Fruit fly (Drosophila melanogaster) whole organism, embryonic: Measurements from ENCODE around the gene CG15353.

Source experiments
- Antp ChIP-seq: fragments of 200-800 bp; sonication (Bioruptor generic); optimal IDR thresholded peaks from 3 replicates; lab custom pipeline; 2016; ENCODE audit warnings: missing biosample characterization, missing genetic modification characterization
- Atf-2 ChIP-seq: fragments of 200-800 bp; sonication (Bioruptor generic); optimal IDR thresholded peaks from 2 replicates; lab custom pipeline; 2016; ENCODE audit warnings: missing biosample characterization, missing genetic modification characterization
- CG10147 ChIP-seq: fragments of 200-800 bp; sonication (Bioruptor generic); optimal IDR thresholded peaks from 2 replicates; lab custom pipeline; 2019; ENCODE audit warnings: missing biosample characterization, mild to moderate bottlenecking, missing genetic modification characterization, moderate library complexity
- CG12104 ChIP-seq: fragments of 200-800 bp; sonication (Bioruptor generic); optimal IDR thresholded peaks from 3 replicates; lab custom pipeline; 2016; ENCODE audit warnings: missing biosample characterization, missing genetic modification characterization
- CG12659 ChIP-seq: fragments of 200-800 bp; sonication (Bioruptor generic); optimal IDR thresholded peaks from 3 replicates; lab custom pipeline; 2017; ENCODE audit warnings: mild to moderate bottlenecking, missing biosample characterization, missing genetic modification reagents, missing genetic modification characterization
- CG13775 ChIP-seq: fragments of 200-800 bp; sonication (Bioruptor generic); optimal IDR thresholded peaks from 3 replicates; lab custom pipeline; 2017; ENCODE audit warnings: missing biosample characterization, mild to moderate bottlenecking, missing genetic modification characterization
- CG14050 ChIP-seq: fragments of 200-800 bp; sonication (Bioruptor generic); IDR thresholded peaks from 3 replicates; pipeline ENCODE4 v1.3.6; 2022; ENCODE audit warnings: missing biosample characterization, missing genetic modification characterization
- CG17568 ChIP-seq: fragments of 200-800 bp; sonication (Bioruptor generic); optimal IDR thresholded peaks from 2 replicates; lab custom pipeline; 2018; ENCODE audit warnings: missing biosample characterization, mild to moderate bottlenecking, missing genetic modification characterization, moderate library complexity
- CG17912 ChIP-seq: fragments of 200-800 bp; sonication (Bioruptor generic); optimal IDR thresholded peaks from 2 replicates; lab custom pipeline; 2018; ENCODE audit warnings: missing biosample characterization, mild to moderate bottlenecking, missing genetic modification characterization
- CG2120 ChIP-seq: fragments of 200-800 bp; sonication (Bioruptor generic); optimal IDR thresholded peaks from 3 replicates; lab custom pipeline; 2016; ENCODE audit warnings: missing biosample characterization, missing genetic modification characterization
- CG2712 ChIP-seq: fragments of 200-800 bp; optimal IDR thresholded peaks from 3 replicates; lab custom pipeline; 2019; ENCODE audit warnings: missing biosample characterization, mild to moderate bottlenecking, missing genetic modification characterization, moderate library complexity
- CG30403 ChIP-seq: fragments of 200-800 bp; sonication (Bioruptor generic); optimal IDR thresholded peaks from 3 replicates; lab custom pipeline; 2016; ENCODE audit warnings: missing biosample characterization, missing genetic modification characterization
- CG4617 ChIP-seq: fragments of 200-800 bp; sonication (Bioruptor generic); optimal IDR thresholded peaks from 3 replicates; lab custom pipeline; 2016; ENCODE audit warnings: missing biosample characterization, missing genetic modification characterization, borderline replicate concordance
- CG6272 ChIP-seq: fragments of 200-800 bp; sonication (Bioruptor generic); IDR thresholded peaks from 2 replicates; pipeline ENCODE4 v1.3.6; 2022; ENCODE audit warnings: missing biosample characterization, missing genetic modification characterization
- CG6854 ChIP-seq: fragments of 200-800 bp; sonication (Bioruptor generic); optimal IDR thresholded peaks from 3 replicates; lab custom pipeline; 2017; ENCODE audit warnings: missing biosample characterization, mild to moderate bottlenecking, missing genetic modification characterization
- CG7786 ChIP-seq: fragments of 200-800 bp; sonication (Bioruptor generic); optimal IDR thresholded peaks from 2 replicates; lab custom pipeline; 2016; ENCODE audit warnings: missing biosample characterization, missing genetic modification characterization
- CG9215 ChIP-seq: fragments of 200-800 bp; sonication (Bioruptor generic); IDR thresholded peaks from 2 replicates; pipeline ENCODE4 v1.3.6; 2022; ENCODE audit warnings: missing biosample characterization, missing genetic modification characterization
- CTCF ChIP-seq: fragments of 200-800 bp; sonication (Bioruptor generic); optimal IDR thresholded peaks from 2 replicates; lab custom pipeline; 2017; ENCODE audit warnings: missing biosample characterization, mild to moderate bottlenecking, missing genetic modification characterization, moderate library complexity
- Deaf1 ChIP-seq: fragments of 200-800 bp; optimal IDR thresholded peaks from 3 replicates; lab custom pipeline; 2019; ENCODE audit warnings: missing biosample characterization, mild to moderate bottlenecking, missing genetic modification characterization, moderate library complexity
- Hand ChIP-seq: fragments of 200-800 bp; sonication (Bioruptor generic); optimal IDR thresholded peaks from 2 replicates; lab custom pipeline; 2017; ENCODE audit warnings: mild to moderate bottlenecking, missing biosample characterization, missing genetic modification reagents, missing genetic modification characterization
- Hey ChIP-seq: fragments of 200-800 bp; sonication (Bioruptor generic); optimal IDR thresholded peaks from 3 replicates; lab custom pipeline; 2018; ENCODE audit warnings: missing biosample characterization, mild to moderate bottlenecking, missing genetic modification characterization
- Hr39 ChIP-seq: fragments of >200 bp; optimal IDR thresholded peaks from 2 replicates; lab custom pipeline; 2017
- Lhr ChIP-seq: fragments of 200-800 bp; sonication (Bioruptor generic); optimal IDR thresholded peaks from 3 replicates; lab custom pipeline; 2017; ENCODE audit warnings: mild to moderate bottlenecking, missing biosample characterization, missing genetic modification reagents, missing genetic modification characterization
- MTF-1 ChIP-seq: fragments of 200-800 bp; sonication (Bioruptor generic); optimal IDR thresholded peaks from 2 replicates; lab custom pipeline; 2018; ENCODE audit warnings: missing biosample characterization, mild to moderate bottlenecking, missing genetic modification characterization, borderline replicate concordance
- Mes4 ChIP-seq: fragments of 200-800 bp; sonication (Bioruptor generic); optimal IDR thresholded peaks from 2 replicates; lab custom pipeline; 2016; ENCODE audit warnings: missing biosample characterization, missing genetic modification characterization
- Mrtf ChIP-seq: fragments of 200-800 bp; sonication (Bioruptor generic); IDR thresholded peaks from 3 replicates; pipeline ENCODE4 v1.3.6; 2022; ENCODE audit warnings: missing biosample characterization, missing genetic modification characterization
- Oli ChIP-seq: fragments of 200-800 bp; sonication (Bioruptor generic); optimal IDR thresholded peaks from 2 replicates; lab custom pipeline; 2018; ENCODE audit warnings: missing biosample characterization, mild to moderate bottlenecking, missing genetic modification characterization, moderate library complexity
- Six4 ChIP-seq: fragments of 200-800 bp; sonication (Bioruptor generic); optimal IDR thresholded peaks from 2 replicates; lab custom pipeline; 2016; ENCODE audit warnings: missing biosample characterization, missing genetic modification characterization
- Spps ChIP-seq: fragments of 200-800 bp; sonication (Bioruptor generic); optimal IDR thresholded peaks from 2 replicates; lab custom pipeline; 2018; ENCODE audit warnings: missing biosample characterization, mild to moderate bottlenecking, missing genetic modification characterization
- ase ChIP-seq: fragments of 200-800 bp; sonication (Bioruptor generic); IDR thresholded peaks from 3 replicates; pipeline ENCODE4 v1.3.6; 2022; ENCODE audit warnings: missing biosample characterization, missing genetic modification characterization
- ash1 ChIP-seq: fragments of 200-800 bp; sonication (Bioruptor generic); optimal IDR thresholded peaks from 2 replicates; lab custom pipeline; 2018; ENCODE audit warnings: missing biosample characterization, mild to moderate bottlenecking, missing genetic modification characterization
- crol ChIP-seq: fragments of 200-800 bp; sonication (Bioruptor generic); IDR thresholded peaks from 2 replicates; pipeline ENCODE4 v1.3.6; 2022; ENCODE audit warnings: missing biosample characterization, missing genetic modification characterization
- dysf ChIP-seq: fragments of 200-800 bp; sonication (Bioruptor generic); IDR thresholded peaks from 3 replicates; pipeline ENCODE4 v1.3.6; 2022; ENCODE audit warnings: missing biosample characterization, missing genetic modification characterization
- ewg ChIP-seq: fragments of 200-800 bp; sonication (Bioruptor generic); optimal IDR thresholded peaks from 3 replicates; lab custom pipeline; 2017; ENCODE audit warnings: mild to moderate bottlenecking, missing biosample characterization, missing genetic modification reagents, missing genetic modification characterization
- fru ChIP-seq: fragments of >200 bp; optimal IDR thresholded peaks from 2 replicates; lab custom pipeline; 2017
- gem ChIP-seq: fragments of 200-800 bp; sonication (Bioruptor generic); optimal IDR thresholded peaks from 2 replicates; lab custom pipeline; 2019; ENCODE audit warnings: missing biosample characterization, mild to moderate bottlenecking, missing genetic modification characterization, moderate library complexity
- gsb ChIP-seq: fragments of 200-800 bp; sonication (Bioruptor generic); IDR thresholded peaks from 2 replicates; pipeline ENCODE4 v1.3.6; 2022; ENCODE audit warnings: missing biosample characterization, missing genetic modification characterization
- hth ChIP-seq: fragments of >200 bp; optimal IDR thresholded peaks from 2 replicates; lab custom pipeline; 2017; ENCODE audit warnings: inconsistent platforms
- inv ChIP-seq: fragments of 200-800 bp; sonication (Bioruptor generic); IDR thresholded peaks from 2 replicates; pipeline ENCODE4 v1.3.6; 2022; ENCODE audit warnings: missing biosample characterization, missing genetic modification characterization; ENCODE audit not compliant: partially characterized antibody
- kay ChIP-seq: fragments of 200-800 bp; sonication (Bioruptor generic); optimal IDR thresholded peaks from 2 replicates; lab custom pipeline; 2016; ENCODE audit warnings: missing biosample characterization, missing genetic modification characterization
- nerfin-1 ChIP-seq: fragments of 200-800 bp; sonication (Bioruptor generic); optimal IDR thresholded peaks from 3 replicates; lab custom pipeline; 2019; ENCODE audit warnings: missing biosample characterization, mild to moderate bottlenecking, missing genetic modification characterization, moderate library complexity
- nmo ChIP-seq: fragments of 200-800 bp; sonication (Bioruptor generic); optimal IDR thresholded peaks from 2 replicates; lab custom pipeline; 2018; ENCODE audit warnings: missing biosample characterization, mild to moderate bottlenecking, missing genetic modification characterization, moderate library complexity
- oc ChIP-seq: fragments of 200-800 bp; sonication (Bioruptor generic); optimal IDR thresholded peaks from 2 replicates; lab custom pipeline; 2018; ENCODE audit warnings: missing biosample characterization, mild to moderate bottlenecking, missing genetic modification characterization, moderate library complexity
- sc ChIP-seq, 3 experiments: fragments of >200 bp in 2 of 3; fragments of 200-800 bp in 1 of 3; sonication (Bioruptor generic) in 1 of 3; optimal IDR thresholded peaks; 2 replicates in 2 of 3; 3 replicates in 1 of 3; lab custom pipeline; 2017; ENCODE audit warnings: mild to moderate bottlenecking in 1 of 3, missing biosample characterization in 1 of 3, missing genetic modification characterization in 1 of 3, missing genetic modification reagents in 1 of 3
- sob ChIP-seq: fragments of 200-800 bp; sonication (Bioruptor generic); IDR thresholded peaks from 2 replicates; pipeline ENCODE4 v1.3.6; 2022; ENCODE audit warnings: missing biosample characterization, missing genetic modification characterization
- ttk ChIP-seq: fragments of 200-800 bp; sonication (Bioruptor generic); IDR thresholded peaks from 2 replicates; pipeline ENCODE4 v2.1.2; 2022; ENCODE audit warnings: missing biosample characterization, missing genetic modification characterization
- twi ChIP-seq: fragments of 200-800 bp; optimal IDR thresholded peaks from 2 replicates; lab custom pipeline; 2019; ENCODE audit warnings: missing biosample characterization, mild to moderate bottlenecking, missing genetic modification characterization, moderate library complexity
- vfl ChIP-seq: fragments of 200-800 bp; sonication (Bioruptor generic); optimal IDR thresholded peaks from 2 replicates; lab custom pipeline; 2016; ENCODE audit warnings: missing biosample characterization, missing genetic modification characterization
- wek ChIP-seq: fragments of 200-800 bp; sonication (Bioruptor generic); optimal IDR thresholded peaks from 3 replicates; lab custom pipeline; 2018; ENCODE audit warnings: missing biosample characterization, mild to moderate bottlenecking, missing genetic modification characterization, moderate library complexity
- yki ChIP-seq: fragments of >200 bp; optimal IDR thresholded peaks from 3 replicates; lab custom pipeline; 2018

The CG15353 gene

dm6 chr2L:1986343-1987280 lies 20.4 kb downstream of the CG15353 start (continued):
- TF ChIP-seq nmo (GFP tag; lab: Kevin White, UChicago) (peak; percentile 32), ttk (GFP tag; lab: Robert Waterston, UW) (0 out of 2 replicates have a peak, but pooled peaks have one; percentile 24), Hey (tag; lab: Kevin White, UChicago) (no peak), CG12659 (GFP tag; lab: Kevin White, UChicago) (peak; percentile 49), Six4 (GFP tag; lab: Kevin White, UChicago) (no peak), CG17568 (GFP tag; lab: Kevin White, UChicago) (no peak), twi (tag; lab: Kevin White, UChicago) (no peak), MTF-1 (GFP tag; lab: Kevin White, UChicago) (no peak), CG10147 (no peak), yki (no peak), nerfin-1 (tag; lab: Kevin White, UChicago) (no peak), dysf (peak; percentile 58; the same call in 2 of the 3 replicates), CG4617 (GFP tag; lab: Kevin White, UChicago) (no peak), CG17912 (GFP tag; lab: Kevin White, UChicago) (no peak), Hr39 (lab: Kevin White, UChicago) (no peak), CG2712 (peak; percentile 18), gsb (no peak; the same call in 1 of the 2 replicates), Mes4 (no peak), sob (GFP tag; lab: Robert Waterston, UW) (peak; percentile 49), Deaf1 (tag; lab: Kevin White, UChicago) (peak; percentile 25), CG6272 (GFP tag; lab: Robert Waterston, UW) (no peak), crol (GFP tag; lab: Robert Waterston, UW) (no peak), CG14050 (GFP tag; lab: Robert Waterston, UW) (peak; percentile 52), ash1 (GFP tag; lab: Kevin White, UChicago) (no peak), gem (tag; lab: Kevin White, UChicago) (peak; percentile 59), Antp (GFP tag; lab: Kevin White, UChicago) (peak; percentile 61), CG13775 (GFP tag; lab: Kevin White, UChicago) (peak; percentile 48), fru (lab: Kevin White, UChicago) (no peak), oc (tag; lab: Kevin White, UChicago) (no peak), Hand (GFP tag; lab: Kevin White, UChicago) (peak; percentile 42), CG30403 (GFP tag; lab: Kevin White, UChicago) (peak; percentile 65), wek (GFP tag; lab: Kevin White, UChicago) (no peak), hth (no peak), kay (no peak), CG12104 (GFP tag; lab: Kevin White, UChicago) (no peak), CTCF (GFP tag; lab: Kevin White, UChicago) (no peak), vfl (GFP tag; lab: Kevin White, UChicago) (peak; percentile 7), sc (optimal IDR thresholded peaks at IDR 0.05; lab: Kevin White, UChicago) (no peak), sc (GFP tag; optimal IDR thresholded peaks at IDR 0.05; lab: Kevin White, UChicago) (no peak), ewg (GFP tag; lab: Kevin White, UChicago) (no peak), ase (GFP tag; lab: Robert Waterston, UW) (no peak), CG6854 (no peak), Spps (tag; lab: Kevin White, UChicago) (no peak), CG7786 (GFP tag; lab: Kevin White, UChicago) (peak; percentile 28), Oli (tag; lab: Kevin White, UChicago) (peak; percentile 64), CG2120 (GFP tag; lab: Kevin White, UChicago) (peak; percentile 79), inv (no peak), Mrtf (GFP tag; lab: Robert Waterston, UW) (no peak), Lhr (no peak), CG9215 (GFP tag; lab: Robert Waterston, UW) (peak; percentile 56; the same call in 1 of the 2 replicates), Atf-2 (GFP tag; lab: Kevin White, UChicago) (peak; percentile 15)
